Worm (Caenorhabditis elegans) whole organism, late embryonic: ENCODE measurements around the gene hrg-2.

ENCODE experiments used
- che-1 ChIP-seq: sonication (generic microtip); optimal IDR thresholded peaks from 2 replicates; lab custom pipeline; 2016; ENCODE audit warnings: mild to moderate bottlenecking, missing genetic modification characterization, missing compliant biosample characterization
- fkh-10 ChIP-seq: fragments of 150-350 bp; optimal IDR thresholded peaks from 2 replicates; lab custom pipeline; 2014; ENCODE audit warnings: missing biosample characterization, missing genetic modification reagents, missing genetic modification characterization
- nhr-11 ChIP-seq: fragments of 150-350 bp; optimal IDR thresholded peaks from 2 replicates; lab custom pipeline; 2014; ENCODE audit warnings: missing biosample characterization, missing genetic modification characterization
- ref-2 ChIP-seq: sonication (generic microtip); optimal IDR thresholded peaks from 2 replicates; lab custom pipeline; 2016; ENCODE audit warnings: missing genetic modification characterization, missing compliant biosample characterization
- sdc-2 ChIP-seq: sonication (generic microtip); optimal IDR thresholded peaks from 2 replicates; lab custom pipeline; 2016; ENCODE audit warnings: missing genotype, missing genetic modification characterization, missing compliant biosample characterization
- unc-86 ChIP-seq: sonication (generic microtip); optimal IDR thresholded peaks from 2 replicates; lab custom pipeline; 2016; ENCODE audit warnings: missing genetic modification characterization, missing compliant biosample characterization

DNA sequence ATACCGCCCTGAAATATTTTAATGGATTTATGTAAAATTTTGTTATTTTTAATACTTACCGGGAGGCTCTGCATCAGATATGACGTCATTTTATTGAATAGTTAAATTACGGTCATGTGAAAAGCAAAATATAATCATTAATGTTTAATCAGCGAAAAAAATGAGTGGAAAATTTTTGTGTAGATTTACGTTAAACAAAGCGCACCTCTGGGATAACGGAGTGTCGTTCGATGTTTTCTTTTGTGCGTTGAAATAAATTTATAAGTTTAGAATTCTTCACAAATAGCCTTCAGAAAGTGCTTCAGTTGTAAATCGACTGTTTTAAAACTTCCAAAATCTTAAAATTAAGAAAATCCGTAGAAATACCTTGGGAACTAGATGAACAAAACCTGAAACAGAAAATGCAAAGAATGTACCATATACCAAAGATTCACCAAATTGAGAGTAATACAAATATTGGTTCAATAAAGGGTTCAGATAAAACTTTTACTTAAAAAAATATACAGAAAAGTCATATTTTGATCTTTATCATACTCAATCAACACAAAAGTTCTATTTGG lies 9.6 kb downstream of the hrg-2 start, which contains the start of the genes K01D12.20 and miga-1:
- no peak for TF ChIP-seq unc-86 (tag; lab: Kevin White, UChicago)
- TF ChIP-seq sdc-2 (tag; lab: Kevin White, UChicago): no peak
- TF ChIP-seq fkh-10 (GFP tag; lab: Kevin White, UChicago): no peak
- TF ChIP-seq che-1 (tag; lab: Kevin White, UChicago): no peak
- TF ChIP-seq ref-2 (tag; lab: Kevin White, UChicago): no peak
- TF ChIP-seq nhr-11 (tag; lab: Kevin White, UChicago): no peak
